Fruit fly (Drosophila melanogaster): ENCODE measurements around the gene ND-B14.5B.

DNA sequence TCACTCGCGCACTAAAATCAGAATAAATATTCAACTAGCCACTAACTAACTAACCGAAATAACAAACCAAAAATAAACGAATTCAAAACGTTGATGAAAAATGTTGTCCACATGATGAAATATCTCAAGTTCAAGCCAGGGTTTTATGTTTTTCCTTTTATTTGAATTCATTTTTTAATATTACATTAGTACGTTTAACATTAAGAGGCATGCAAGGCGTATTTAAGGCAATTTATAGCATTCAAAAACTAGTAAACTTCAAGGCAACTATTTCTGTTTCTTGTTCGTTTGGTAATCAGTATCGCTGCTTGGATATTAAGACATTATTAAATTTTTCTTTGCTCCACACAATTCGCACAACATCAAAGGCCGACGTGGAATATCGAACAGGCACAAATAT, 249 bp upstream of the ND-B14.5B start:
- TF ChIP-seq pan (optimal IDR thresholded peaks at IDR 0.05) (no peak), CG8478 (optimal IDR thresholded peaks at IDR 0.05) (no peak), psq (optimal IDR thresholded peaks at IDR 0.05) (no peak)

Data from whole organism.